Fruit fly (Drosophila melanogaster) whole organism: Measurements from ENCODE around the gene CG14442.

Source experiments
- CG8478 ChIP-seq: fragments of >200 bp; optimal IDR thresholded peaks from 2 replicates; lab custom pipeline; 2018; ENCODE audit warnings: inconsistent platforms
- usp ChIP-seq: fragments of >200 bp; optimal IDR thresholded peaks from 2 replicates; lab custom pipeline; 2017; ENCODE audit warnings: missing biosample characterization, missing genetic modification characterization, mixed read lengths

dm6 chrX:6673637-6674487 lies 20.9 kb downstream of the CG14442 start, which contains the start of the genes CG3198 and Mcm6:
- TF ChIP-seq CG8478 (no peak), usp (GFP tag; lab: Kevin White, UChicago) (no peak)
